Worm (Caenorhabditis elegans) whole organism, L1 larva: ENCODE measurements around the gene ZK673.6.

Experiments
- C04F5.9 ChIP-seq: sonication (generic microtip); optimal IDR thresholded peaks from 2 replicates; lab custom pipeline; 2016; ENCODE audit warnings: missing genetic modification characterization, missing compliant biosample characterization
- F16B12.6 ChIP-seq: fragments of 150-350 bp; optimal IDR thresholded peaks from 2 replicates; lab custom pipeline; 2014; ENCODE audit warnings: missing biosample characterization, missing genetic modification characterization
- aha-1 ChIP-seq: fragments of 150-350 bp; optimal IDR thresholded peaks from 2 replicates; lab custom pipeline; 2014; ENCODE audit warnings: missing biosample characterization, missing genetic modification characterization
- blmp-1 ChIP-seq: fragments of 150-350 bp; optimal IDR thresholded peaks from 2 replicates; lab custom pipeline; 2014; ENCODE audit warnings: missing biosample characterization, missing genetic modification characterization
- ceh-63 ChIP-seq: fragments of 200-800 bp; sonication (Bioruptor generic); optimal IDR thresholded peaks from 2 replicates; lab custom pipeline; 2018; ENCODE audit warnings: mild to moderate bottlenecking, missing genetic modification characterization, missing compliant biosample characterization
- ceh-88 ChIP-seq: fragments of 200-800 bp; sonication (Bioruptor generic); IDR thresholded peaks from 2 replicates; pipeline ENCODE4 v1.3.6; 2022; ENCODE audit warnings: missing genetic modification characterization, missing compliant biosample characterization
- ces-1 ChIP-seq: fragments of 150-350 bp; optimal IDR thresholded peaks from 2 replicates; lab custom pipeline; 2014; ENCODE audit warnings: missing biosample characterization, missing genetic modification reagents, missing genetic modification characterization
- dpl-1 ChIP-seq, 3 experiments: fragments of 150-350 bp in 2 of 3; sonication (generic microtip) in 1 of 3; optimal IDR thresholded peaks; 2 replicates each; lab custom pipeline; 2014 to 2017; ENCODE audit warnings: missing biosample characterization in 3 of 3, missing genetic modification characterization in 3 of 3, missing genetic modification reagents in 3 of 3
- dsc-1 ChIP-seq: sonication (generic microtip); optimal IDR thresholded peaks from 2 replicates; lab custom pipeline; 2016; ENCODE audit warnings: mild to moderate bottlenecking, missing genetic modification characterization, missing compliant biosample characterization
- efl-1 ChIP-seq, 4 experiments: fragments of 150-350 bp; optimal IDR thresholded peaks in 3 of 4; peaks in 1 of 4; 1 replicate in 1 of 4; 2 replicates in 3 of 4; lab custom pipeline; 2014; ENCODE audit warnings: missing biosample characterization in 2 of 4, missing genetic modification characterization in 2 of 4, missing genetic modification reagents in 2 of 4
- efl-3 ChIP-seq: fragments of 200-800 bp; sonication (Bioruptor generic); optimal IDR thresholded peaks from 2 replicates; lab custom pipeline; 2018; ENCODE audit warnings: mild to moderate bottlenecking, missing genetic modification characterization, missing compliant biosample characterization
- egl-27 ChIP-seq, 2 experiments: fragments of 150-350 bp in 1 of 2; sonication (generic microtip); optimal IDR thresholded peaks; 3 replicates each; lab custom pipeline; 2017 to 2018; ENCODE audit warnings: missing biosample characterization in 2 of 2, missing genetic modification characterization in 2 of 2, missing genetic modification reagents in 2 of 2
- fkh-10 ChIP-seq: sonication (generic microtip); optimal IDR thresholded peaks from 2 replicates; lab custom pipeline; 2017; ENCODE audit warnings: missing biosample characterization, missing genetic modification reagents, missing genetic modification characterization
- fkh-4 ChIP-seq: sonication (generic microtip); optimal IDR thresholded peaks from 2 replicates; lab custom pipeline; 2016; ENCODE audit warnings: missing compliant biosample characterization, missing genetic modification characterization, borderline replicate concordance
- fkh-8 ChIP-seq: sonication (generic microtip); optimal IDR thresholded peaks from 2 replicates; lab custom pipeline; 2016; ENCODE audit warnings: mild to moderate bottlenecking, missing genetic modification characterization, missing compliant biosample characterization
- fos-1 ChIP-seq: fragments of 150-350 bp; optimal IDR thresholded peaks from 2 replicates; lab custom pipeline; 2014; ENCODE audit warnings: missing biosample characterization, missing genetic modification characterization
- hlh-17 ChIP-seq: fragments of 200-800 bp; sonication (Bioruptor generic); optimal IDR thresholded peaks from 2 replicates; lab custom pipeline; 2018; ENCODE audit warnings: missing genetic modification characterization, mild to moderate bottlenecking, missing compliant biosample characterization, moderate library complexity, borderline replicate concordance
- hlh-4 ChIP-seq: sonication (generic microtip); optimal IDR thresholded peaks from 2 replicates; lab custom pipeline; 2016; ENCODE audit warnings: mild to moderate bottlenecking, missing genetic modification characterization, missing compliant biosample characterization
- isw-1 ChIP-seq: fragments of 200-800 bp; sonication (Bioruptor generic); IDR thresholded peaks from 2 replicates; pipeline ENCODE4 v1.3.6; 2022; ENCODE audit warnings: missing genetic modification characterization, missing compliant biosample characterization
- jun-1 ChIP-seq: fragments of 150-350 bp; optimal IDR thresholded peaks from 2 replicates; lab custom pipeline; 2014; ENCODE audit warnings: missing biosample characterization, missing genetic modification reagents, missing genetic modification characterization
- lin-13 ChIP-seq: fragments of 150-350 bp; optimal IDR thresholded peaks from 2 replicates; lab custom pipeline; 2014; ENCODE audit warnings: missing biosample characterization, missing genetic modification reagents, missing genetic modification characterization
- lin-14 ChIP-seq: fragments of 200-800 bp; sonication (Bioruptor generic); optimal IDR thresholded peaks from 2 replicates; lab custom pipeline; 2018; ENCODE audit warnings: mild to moderate bottlenecking, missing genetic modification characterization, moderate library complexity, missing compliant biosample characterization
- lin-35 ChIP-seq, 2 experiments: fragments of 150-350 bp; optimal IDR thresholded peaks; 2 replicates each; lab custom pipeline; 2014; ENCODE audit warnings: missing biosample characterization in 2 of 2, missing genetic modification characterization in 2 of 2, missing genetic modification reagents in 2 of 2
- lin-39 ChIP-seq: fragments of 150-350 bp; optimal IDR thresholded peaks from 2 replicates; lab custom pipeline; 2014; ENCODE audit warnings: missing biosample characterization, missing genetic modification reagents, missing genetic modification characterization
- lir-3 ChIP-seq: sonication (generic microtip); optimal IDR thresholded peaks from 2 replicates; lab custom pipeline; 2016; ENCODE audit warnings: mild to moderate bottlenecking, missing genetic modification characterization, moderate library complexity, missing compliant biosample characterization; ENCODE audit not compliant: poor library complexity
- lsy-2 ChIP-seq, 2 experiments: fragments of 150-350 bp; optimal IDR thresholded peaks; 2 replicates each; lab custom pipeline; 2014; ENCODE audit warnings: missing biosample characterization in 2 of 2, missing genetic modification characterization in 2 of 2
- mab-9 ChIP-seq: fragments of 200-800 bp; sonication (Bioruptor generic); IDR thresholded peaks from 2 replicates; pipeline ENCODE4 v1.3.6; 2022; ENCODE audit warnings: missing genetic modification reagents, missing genetic modification characterization, missing compliant biosample characterization
- mdl-1 ChIP-seq, 2 experiments: fragments of 150-350 bp; optimal IDR thresholded peaks; 2 replicates each; lab custom pipeline; 2014 to 2017; ENCODE audit warnings: missing biosample characterization in 2 of 2, missing genetic modification characterization in 2 of 2, inconsistent platforms in 1 of 2
- mef-2 ChIP-seq: fragments of 150-350 bp; optimal IDR thresholded peaks from 2 replicates; lab custom pipeline; 2014; ENCODE audit warnings: missing biosample characterization, missing genetic modification characterization
- nhr-12 ChIP-seq: sonication (generic microtip); optimal IDR thresholded peaks from 2 replicates; lab custom pipeline; 2017; ENCODE audit warnings: missing biosample characterization, missing genetic modification characterization
- nhr-19 ChIP-seq: fragments of 200-800 bp; sonication (Bioruptor generic); conservative IDR thresholded peaks from 2 replicates; pipeline ENCODE4 v1.3.6; 2022; ENCODE audit warnings: missing genetic modification characterization, missing compliant biosample characterization
- nhr-237 ChIP-seq: fragments of 150-350 bp; optimal IDR thresholded peaks from 2 replicates; lab custom pipeline; 2014; ENCODE audit warnings: missing biosample characterization, missing genetic modification characterization
- nhr-76 ChIP-seq: sonication (generic microtip); optimal IDR thresholded peaks from 2 replicates; lab custom pipeline; 2017; ENCODE audit warnings: missing biosample characterization, missing genetic modification characterization
- nhr-77 ChIP-seq: fragments of 150-350 bp; optimal IDR thresholded peaks from 2 replicates; lab custom pipeline; 2014; ENCODE audit warnings: missing biosample characterization, missing genetic modification characterization
- nhr-84 ChIP-seq: sonication (generic microtip); optimal IDR thresholded peaks from 2 replicates; lab custom pipeline; 2017; ENCODE audit warnings: missing biosample characterization, missing genetic modification characterization
- nhr-85 ChIP-seq: sonication (generic microtip); peaks from one replicate; lab custom pipeline; 2016; ENCODE audit warnings: missing genetic modification characterization, inconsistent platforms, missing compliant biosample characterization
- nhr-90 ChIP-seq: sonication (generic microtip); optimal IDR thresholded peaks from 2 replicates; lab custom pipeline; 2016; ENCODE audit warnings: mild to moderate bottlenecking, missing genetic modification characterization, missing compliant biosample characterization; ENCODE audit not compliant: poor library complexity
- pag-3 ChIP-seq: sonication (generic microtip); optimal IDR thresholded peaks from 2 replicates; lab custom pipeline; 2017; ENCODE audit warnings: missing genetic modification characterization, mild to moderate bottlenecking, missing compliant biosample characterization, antibody characterized with exemption, borderline replicate concordance; ENCODE audit not compliant: insufficient read depth
- rnt-1 ChIP-seq: sonication (generic microtip); optimal IDR thresholded peaks from 2 replicates; lab custom pipeline; 2016; ENCODE audit warnings: mild to moderate bottlenecking, missing genetic modification characterization, moderate library complexity, missing compliant biosample characterization
- skn-1 ChIP-seq: fragments of 150-350 bp; optimal IDR thresholded peaks from 2 replicates; lab custom pipeline; 2014; ENCODE audit warnings: missing biosample characterization, missing genetic modification characterization
- snpc-4 ChIP-seq: fragments of 150-350 bp; optimal IDR thresholded peaks from 2 replicates; lab custom pipeline; 2014; ENCODE audit warnings: missing biosample characterization, missing genetic modification characterization
- sox-4 ChIP-seq: sonication (generic microtip); optimal IDR thresholded peaks from 2 replicates; lab custom pipeline; 2016; ENCODE audit warnings: missing genetic modification characterization, missing compliant biosample characterization
- sup-37 ChIP-seq: fragments of 200-800 bp; sonication (Bioruptor generic); optimal IDR thresholded peaks from 2 replicates; lab custom pipeline; 2018; ENCODE audit warnings: mild to moderate bottlenecking, missing genetic modification characterization, missing compliant biosample characterization
- tlp-1 ChIP-seq: fragments of 150-350 bp; optimal IDR thresholded peaks from 2 replicates; lab custom pipeline; 2014; ENCODE audit warnings: missing biosample characterization, missing genetic modification characterization
- unc-30 ChIP-seq: sonication (generic microtip); optimal IDR thresholded peaks from 2 replicates; lab custom pipeline; 2017; ENCODE audit warnings: missing biosample characterization, missing genetic modification characterization
- unc-98 ChIP-seq: fragments of 200-800 bp; sonication (Bioruptor generic); IDR thresholded peaks from 2 replicates; pipeline ENCODE4 v1.3.6; 2022; ENCODE audit warnings: missing genetic modification characterization, missing compliant biosample characterization
- vab-15 ChIP-seq: sonication (generic microtip); optimal IDR thresholded peaks from 2 replicates; lab custom pipeline; 2017; ENCODE audit warnings: missing genotype, mild to moderate bottlenecking, missing genetic modification characterization, missing compliant biosample characterization
- xbp-1 ChIP-seq: sonication (generic microtip); optimal IDR thresholded peaks from 2 replicates; lab custom pipeline; 2016; ENCODE audit warnings: missing genetic modification characterization, missing compliant biosample characterization
- ztf-11 ChIP-seq, 2 experiments: sonication (generic microtip); optimal IDR thresholded peaks; 2 replicates each; lab custom pipeline; 2016 to 2017; ENCODE audit warnings: missing genetic modification characterization in 2 of 2, missing biosample characterization in 1 of 2, missing compliant biosample characterization in 1 of 2

Gene ZK673.6

DNA sequence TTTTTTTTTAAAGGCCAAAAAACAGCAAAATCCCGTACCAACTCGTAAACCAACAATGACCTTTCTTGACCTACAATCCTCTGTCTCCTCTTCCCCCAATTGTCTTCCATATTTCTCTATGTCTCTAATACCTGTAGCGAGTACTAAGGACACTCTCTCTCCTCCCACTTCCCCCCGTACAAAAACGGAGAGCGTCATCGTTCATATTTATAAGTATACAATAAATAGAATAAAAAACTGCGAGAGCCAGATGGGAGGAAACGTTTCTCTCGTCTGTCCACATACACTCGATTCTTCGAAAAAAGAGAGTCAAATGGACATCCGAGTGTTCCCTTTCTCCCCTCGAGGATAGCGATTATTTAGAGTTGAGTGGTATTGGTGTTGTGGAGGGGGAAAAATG lies 40.6 kb upstream of the ZK673.6 start (continued):
- TF ChIP-seq ces-1 (no peak), xbp-1 (tag; lab: Kevin White, UChicago) (no peak)
- TF ChIP-seq, all 84 proteins: peak for 9

DNA sequence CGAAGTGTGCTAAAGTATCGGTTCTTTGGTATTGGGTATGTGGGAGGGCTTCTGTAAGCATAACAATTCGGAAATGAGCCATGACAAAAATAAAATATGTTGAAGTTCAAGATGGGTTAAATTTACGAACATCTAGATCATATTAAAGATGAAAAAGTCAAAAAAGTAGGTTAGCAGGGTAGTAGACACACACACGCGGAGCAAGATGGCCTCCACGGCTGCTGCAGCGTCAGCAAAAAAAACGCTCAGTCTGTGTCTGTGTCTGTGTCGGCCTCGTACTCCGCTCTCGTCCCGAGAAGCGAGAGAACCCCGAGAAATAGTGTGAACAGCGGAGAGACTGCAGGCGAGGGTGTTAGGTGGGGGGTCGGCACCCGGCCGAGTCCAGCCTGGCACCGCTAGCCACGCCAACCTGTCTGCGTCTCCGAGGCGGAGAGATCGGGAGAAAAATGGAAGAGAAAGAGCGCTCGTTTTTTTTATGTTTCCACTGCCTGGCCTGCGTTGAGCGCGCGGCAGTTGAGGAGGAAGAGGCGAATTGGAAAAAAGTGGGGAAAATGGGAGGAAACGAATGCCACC lies 38.4 kb upstream of the ZK673.6 start, which contains the start of gene myrf-1:
myrf-1 (minus strand) TSS at position 51 of the 573 bp plus-strand sequence.
- TF ChIP-seq F16B12.6 (tag; lab: Kevin White, UChicago), result peak; percentile 13
- TF ChIP-seq xbp-1 (tag; lab: Kevin White, UChicago), result peak; percentile 70
- TF ChIP-seq lin-14 (GFP tag; lab: Kevin White, UChicago), result peak; percentile 97
- TF ChIP-seq jun-1 (tag; lab: Kevin White, UChicago), result peak; percentile 92
- no peak for TF ChIP-seq tlp-1 (tag; lab: Kevin White, UChicago)
- TF ChIP-seq nhr-85 (tag; lab: Kevin White, UChicago), result peak; percentile 99
- TF ChIP-seq sox-4 (tag; lab: Kevin White, UChicago), result peak; percentile 54
- no peak for TF ChIP-seq C04F5.9 (tag; lab: Kevin White, UChicago)
- peak in 1 of 2 experiments; percentile 75 for TF ChIP-seq ztf-11 (tag; optimal IDR thresholded peaks at IDR 0.05; lab: Kevin White, UChicago)
- peak; percentile 21 for TF ChIP-seq aha-1 (tag; lab: Kevin White, UChicago)
- TF ChIP-seq rnt-1, result peak; percentile 82
- TF ChIP-seq nhr-84 (tag; lab: Kevin White, UChicago), result no peak
- peak; percentile 52 for TF ChIP-seq lin-13
- peak; percentile 32 to 41 for TF ChIP-seq egl-27 (tag; optimal IDR thresholded peaks at IDR 0.05; lab: Kevin White, UChicago)
- peak; percentile 73 for TF ChIP-seq nhr-90 (tag; lab: Kevin White, UChicago)
- TF ChIP-seq unc-30 (tag; lab: Kevin White, UChicago), result no peak
- peak; percentile 73 for TF ChIP-seq blmp-1 (tag; lab: Kevin White, UChicago)
- TF ChIP-seq mab-9 (GFP tag; lab: Robert Waterston, UW), result peak; percentile 53; the same call in 1 of the 2 replicates
- TF ChIP-seq mdl-1 (tag; optimal IDR thresholded peaks at IDR 0.05; lab: Kevin White, UChicago), result peak in 1 of 2 experiments; percentile 83
- TF ChIP-seq pag-3 (tag; lab: Kevin White, UChicago), result peak; percentile 72
- peak; percentile 66 for TF ChIP-seq fkh-10 (GFP tag; lab: Kevin White, UChicago)
- no peak for TF ChIP-seq hlh-4 (tag; lab: Kevin White, UChicago)
- no peak for TF ChIP-seq fkh-4 (tag; lab: Kevin White, UChicago)
- TF ChIP-seq lin-39 (tag; lab: Kevin White, UChicago), result no peak
- peak; percentile 58 for TF ChIP-seq lir-3
- peak; percentile 77 for TF ChIP-seq skn-1 (tag; lab: Kevin White, UChicago)
- no peak for TF ChIP-seq ceh-88 (GFP tag; lab: Robert Waterston, UW)
- TF ChIP-seq lsy-2 (tag; optimal IDR thresholded peaks at IDR 0.05; lab: Kevin White, UChicago), result peak; percentile 68 to 76
- TF ChIP-seq nhr-19, result peak; percentile 80
- TF ChIP-seq mef-2 (tag; lab: Kevin White, UChicago), result peak; percentile 10
- TF ChIP-seq dpl-1 (GFP tag; optimal IDR thresholded peaks at IDR 0.05; lab: Kevin White, UChicago), result peak in 2 of 3 experiments; percentile 37 to 55
- peak; percentile 30 for TF ChIP-seq fos-1 (tag; lab: Kevin White, UChicago)
- no peak for TF ChIP-seq vab-15 (tag; lab: Kevin White, UChicago)
- peak; percentile 22 for TF ChIP-seq efl-3
- peak; percentile 90 for TF ChIP-seq fkh-8 (tag; lab: Kevin White, UChicago)
- TF ChIP-seq unc-98 (GFP tag; lab: Robert Waterston, UW), result no peak
- peak; percentile 53 to 59 for TF ChIP-seq lin-35 (GFP tag; optimal IDR thresholded peaks at IDR 0.05; lab: Kevin White, UChicago)
- TF ChIP-seq efl-1 (optimal IDR thresholded peaks at IDR 0.05; lab: Kevin White, UChicago), result peak; percentile 72 to 79
- peak; percentile 55 to 91 for TF ChIP-seq efl-1 (GFP tag; optimal IDR thresholded peaks at IDR 0.05 in 1 of 2; lab: Kevin White, UChicago)
- TF ChIP-seq nhr-77 (tag; lab: Kevin White, UChicago), result peak; percentile 75
- TF ChIP-seq ceh-63, result no peak
- no peak for TF ChIP-seq hlh-17 (GFP tag; lab: Kevin White, UChicago)
- no peak for TF ChIP-seq nhr-76 (tag; lab: Kevin White, UChicago)
- TF ChIP-seq dsc-1, result peak; percentile 77
- TF ChIP-seq ces-1, result no peak
- no peak for TF ChIP-seq sup-37
- peak; percentile 48 for TF ChIP-seq snpc-4 (tag; lab: Kevin White, UChicago)
- peak; percentile 66 for TF ChIP-seq isw-1 (GFP tag; lab: Robert Waterston, UW)
- TF ChIP-seq nhr-237 (tag; lab: Kevin White, UChicago), result peak; percentile 51
- TF ChIP-seq nhr-12, result no peak
